Worm (Caenorhabditis elegans) whole organism, late embryonic: ENCODE results near the gene nhr-267.

Experiments used
- C38D4.7 ChIP-seq: fragments of 200-800 bp; sonication (Bioruptor generic); optimal IDR thresholded peaks from 2 replicates; lab custom pipeline; 2018; ENCODE audit warnings: mild to moderate bottlenecking, missing genetic modification characterization, moderate library complexity, missing compliant biosample characterization
- K09A11.1 ChIP-seq: sonication (generic microtip); optimal IDR thresholded peaks from 2 replicates; lab custom pipeline; 2017; ENCODE audit warnings: antibody characterized with exemption, mild to moderate bottlenecking, missing genetic modification characterization, missing compliant biosample characterization; ENCODE audit not compliant: insufficient read depth
- ahr-1 ChIP-seq: sonication (generic microtip); optimal IDR thresholded peaks from 2 replicates; lab custom pipeline; 2016; ENCODE audit warnings: missing genetic modification characterization, missing compliant biosample characterization
- ama-1 ChIP-seq: fragments of 150-350 bp; optimal IDR thresholded peaks from 2 replicates; lab custom pipeline; 2014
- ceh-34 ChIP-seq: sonication (generic microtip); optimal IDR thresholded peaks from 2 replicates; lab custom pipeline; 2016; ENCODE audit warnings: mild to moderate bottlenecking, missing genetic modification characterization, missing compliant biosample characterization
- dmd-4 ChIP-seq: sonication (generic microtip); optimal IDR thresholded peaks from 2 replicates; lab custom pipeline; 2016; ENCODE audit warnings: borderline replicate concordance, missing genetic modification characterization, missing compliant biosample characterization
- eyg-1 ChIP-seq: sonication (generic microtip); optimal IDR thresholded peaks from 2 replicates; lab custom pipeline; 2016; ENCODE audit warnings: missing genotype, missing genetic modification characterization, missing compliant biosample characterization
- fkh-10 ChIP-seq: fragments of 150-350 bp; optimal IDR thresholded peaks from 2 replicates; lab custom pipeline; 2014; ENCODE audit warnings: missing biosample characterization, missing genetic modification reagents, missing genetic modification characterization
- madf-2 ChIP-seq: sonication (generic microtip); optimal IDR thresholded peaks from 2 replicates; lab custom pipeline; 2017; ENCODE audit warnings: missing genetic modification characterization, missing compliant biosample characterization
- nhr-11 ChIP-seq: fragments of 150-350 bp; optimal IDR thresholded peaks from 2 replicates; lab custom pipeline; 2014; ENCODE audit warnings: missing biosample characterization, missing genetic modification characterization
- pag-3 ChIP-seq: sonication (generic microtip); optimal IDR thresholded peaks from 2 replicates; lab custom pipeline; 2016; ENCODE audit warnings: missing compliant biosample characterization, missing genetic modification characterization, borderline replicate concordance
- pha-4 ChIP-seq: fragments of 150-350 bp; optimal IDR thresholded peaks from 2 replicates; lab custom pipeline; 2018; ENCODE audit warnings: missing biosample characterization, missing genetic modification reagents, missing genetic modification characterization
- sox-4 ChIP-seq: sonication (generic microtip); optimal IDR thresholded peaks from 2 replicates; lab custom pipeline; 2017; ENCODE audit warnings: mild to moderate bottlenecking, missing genetic modification characterization, inconsistent platforms, missing compliant biosample characterization

DNA sequence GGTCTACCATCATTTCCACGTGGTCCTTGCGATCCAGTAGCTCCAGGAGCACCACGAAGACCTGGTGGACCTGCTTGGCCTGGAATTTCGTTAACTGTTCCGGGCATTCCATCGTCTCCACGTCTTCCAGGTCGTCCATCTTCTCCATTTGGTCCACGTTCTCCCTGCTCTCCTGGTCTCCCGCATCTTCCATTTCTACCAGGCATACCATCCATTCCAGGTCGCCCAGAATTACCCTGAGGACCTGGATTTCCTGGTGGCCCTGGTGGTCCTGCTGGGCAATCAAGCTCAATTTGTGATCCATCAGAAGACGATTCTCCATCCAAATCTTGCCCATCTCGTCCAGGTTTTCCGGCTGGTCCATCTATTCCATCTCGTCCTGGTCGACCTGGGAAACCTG, 25.4 kb downstream of the nhr-267 start:
- no peak for TF ChIP-seq ceh-34
- TF ChIP-seq sox-4 (tag; lab: Kevin White, UChicago) = no peak
- TF ChIP-seq pha-4 (tag; lab: Kevin White, UChicago) = no peak
- no peak for TF ChIP-seq eyg-1 (tag; lab: Kevin White, UChicago)
- no peak for TF ChIP-seq nhr-11
- TF ChIP-seq K09A11.1 (tag; lab: Kevin White, UChicago) = no peak
- TF ChIP-seq pag-3 (tag; lab: Kevin White, UChicago) = no peak
- no peak for TF ChIP-seq ama-1 (lab: Kevin White, UChicago)
- TF ChIP-seq ahr-1 (tag; lab: Kevin White, UChicago) = no peak
- TF ChIP-seq madf-2 (tag; lab: Kevin White, UChicago) = no peak
- no peak for TF ChIP-seq fkh-10
- no peak for TF ChIP-seq dmd-4 (tag; lab: Kevin White, UChicago)
- no peak for TF ChIP-seq C38D4.7 (GFP tag; lab: Kevin White, UChicago)
